Fruit fly (Drosophila melanogaster): Measurements from ENCODE around the gene CG14551.

Gene CG14551

DNA sequence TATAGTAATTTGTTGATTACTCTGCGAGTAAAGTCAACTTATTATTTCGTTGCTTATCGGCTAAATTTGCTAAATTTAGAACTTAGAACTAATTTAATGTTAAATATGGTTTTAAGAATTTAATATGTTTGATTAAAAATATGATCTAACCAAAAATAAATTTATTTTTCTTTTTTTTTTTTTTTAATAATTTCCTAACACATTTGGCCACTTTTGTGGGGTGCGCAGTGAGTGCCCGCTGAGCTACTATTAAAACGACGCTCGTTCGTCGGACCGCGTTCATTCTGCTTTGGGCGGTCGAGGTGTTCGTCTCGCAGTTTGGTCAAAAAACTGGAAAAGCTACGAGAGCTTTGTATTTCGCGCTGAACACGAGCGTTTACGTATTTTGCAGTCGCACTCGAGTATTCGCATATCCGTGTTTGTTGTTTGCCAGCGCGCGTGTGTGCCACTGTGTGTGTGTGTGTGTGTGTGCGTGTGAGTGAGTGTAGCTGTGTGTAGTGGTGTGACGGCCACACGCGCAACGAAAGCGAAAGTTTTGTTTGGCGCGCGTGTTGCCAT is 43.9 kb upstream of the CG14551 start, which contains the start of gene Cipc (continued):
- TF ChIP-seq pb (GFP tag; optimal IDR thresholded peaks at IDR 0.05) (no peak), CG1024 (GFP tag; IDR thresholded peaks at IDR 0.05) (no peak), CG4707 (GFP tag; optimal IDR thresholded peaks at IDR 0.05) (no peak), trem (tag; optimal IDR thresholded peaks at IDR 0.05) (peak; percentile 16), twi (tag; optimal IDR thresholded peaks at IDR 0.05) (peak; percentile 36), slbo (GFP tag; IDR thresholded peaks at IDR 0.05) (peak; percentile 73), CG11504 (tag; optimal IDR thresholded peaks at IDR 0.05) (no peak), zf30C (GFP tag; optimal IDR thresholded peaks at IDR 0.05) (no peak), CG16815 (GFP tag; optimal IDR thresholded peaks at IDR 0.05) (peak; percentile 35), pros (GFP tag; optimal IDR thresholded peaks at IDR 0.05) (no peak), fd64A (GFP tag; optimal IDR thresholded peaks at IDR 0.05) (peak; percentile 10), CG3838 (GFP tag; optimal IDR thresholded peaks at IDR 0.05) (no peak), kay (GFP tag; optimal IDR thresholded peaks at IDR 0.05) (peak; percentile 58), gem (tag; optimal IDR thresholded peaks at IDR 0.05) (peak; percentile 89), dpn (GFP tag; optimal IDR thresholded peaks at IDR 0.05) (peak; percentile 19 to 69), CG5245 (GFP tag; optimal IDR thresholded peaks at IDR 0.05) (peak; percentile 66), CG5953 (GFP tag; IDR thresholded peaks at IDR 0.05) (peak; percentile 33; the same call in 1 of the 2 replicates), CG11093 (GFP tag; IDR thresholded peaks at IDR 0.05) (no peak), CG4360 (GFP tag; IDR thresholded peaks at IDR 0.05) (no peak), wek (GFP tag; optimal IDR thresholded peaks at IDR 0.05) (no peak), CG14860 (GFP tag; IDR thresholded peaks at IDR 0.05; ENCODE audit: partially characterized antibody) (no peak), gro (GFP tag; optimal IDR thresholded peaks at IDR 0.05) (peak; percentile 89), Oaz (GFP tag; IDR thresholded peaks at IDR 0.05) (no peak), ken (GFP tag; IDR thresholded peaks at IDR 0.05) (0 out of 3 replicates have a peak, but pooled peaks have one; percentile 33), chinmo (GFP tag; IDR thresholded peaks at IDR 0.05; ENCODE audit: partially characterized antibody) (peak; percentile 96), otp (GFP tag; IDR thresholded peaks at IDR 0.05) (0 out of 3 replicates have a peak, but pooled peaks have one; percentile 47), cas (GFP tag; IDR thresholded peaks at IDR 0.05) (no peak; the same call in 1 of the 2 replicates), onecut (GFP tag; IDR thresholded peaks at IDR 0.05) (peak; percentile 43; the same call in 1 of the 2 replicates), Hmr (GFP tag; optimal IDR thresholded peaks at IDR 0.05) (peak; percentile 90), CG4820 (GFP tag; optimal IDR thresholded peaks at IDR 0.05) (peak; percentile 59), CG12942 (GFP tag; optimal IDR thresholded peaks at IDR 0.05) (no peak), NfI (GFP tag; optimal IDR thresholded peaks at IDR 0.05) (peak; percentile 82), Side (GFP tag; optimal IDR thresholded peaks at IDR 0.05) (peak; percentile 37), Dp (GFP tag; optimal IDR thresholded peaks at IDR 0.05) (no peak), CG1602 (GFP tag; optimal IDR thresholded peaks at IDR 0.05) (peak; percentile 23), Pdp1 (GFP tag; optimal IDR thresholded peaks at IDR 0.05) (peak in 1 of 2 experiments; percentile 35), CG11456 (GFP tag; IDR thresholded peaks at IDR 0.05) (peak; percentile 80), Camta (GFP tag; optimal IDR thresholded peaks at IDR 0.05) (no peak), Eip74EF (GFP tag; optimal IDR thresholded peaks at IDR 0.05) (peak in 1 of 2 experiments; percentile 87), grau (tag; optimal IDR thresholded peaks at IDR 0.05) (peak; percentile 84), row (GFP tag; IDR thresholded peaks at IDR 0.05) (peak; percentile 79), Lhr (GFP tag; optimal IDR thresholded peaks at IDR 0.05) (no peak), seq (GFP tag; IDR thresholded peaks at IDR 0.05) (no peak), bsh (GFP tag; optimal IDR thresholded peaks at IDR 0.05) (peak in 1 of 2 experiments; percentile 58), al (GFP tag; IDR thresholded peaks at IDR 0.05) (peak; percentile 66), CG1832 (GFP tag; optimal IDR thresholded peaks at IDR 0.05) (no peak), stc (GFP tag; IDR thresholded peaks at IDR 0.05) (peak; percentile 66), CG12219 (GFP tag; optimal IDR thresholded peaks at IDR 0.05) (no peak), CG7357 (GFP tag; IDR thresholded peaks at IDR 0.05) (peak; percentile 34; the same call in 1 of the 3 replicates), CG17612 (GFP tag; IDR thresholded peaks at IDR 0.05) (no peak)

Measured in whole organism, embryonic.